Fruit fly (Drosophila melanogaster) whole organism, embryonic: Measurements from ENCODE around the gene CG32036.

Experiments
- ATbp ChIP-seq: fragments of 200-800 bp; sonication (Bioruptor generic); optimal IDR thresholded peaks from 2 replicates; lab custom pipeline; 2017; ENCODE audit warnings: missing biosample characterization, mild to moderate bottlenecking, missing genetic modification characterization, missing genetic modification reagents
- B-H2 ChIP-seq: fragments of 200-800 bp; sonication (Bioruptor generic); optimal IDR thresholded peaks from 2 replicates; lab custom pipeline; 2018; ENCODE audit warnings: missing biosample characterization, mild to moderate bottlenecking, missing genetic modification characterization
- CG10321 ChIP-seq: fragments of 200-800 bp; sonication (Bioruptor generic); IDR thresholded peaks from 2 replicates; pipeline ENCODE4 v1.3.6; 2022; ENCODE audit warnings: missing biosample characterization, missing genetic modification characterization
- CG10959 ChIP-seq: fragments of 200-800 bp; sonication (Bioruptor generic); IDR thresholded peaks from 2 replicates; pipeline ENCODE4 v1.3.6; 2022; ENCODE audit warnings: missing biosample characterization, missing genetic modification characterization
- CG11504 ChIP-seq: fragments of 200-800 bp; sonication (Bioruptor generic); optimal IDR thresholded peaks from 3 replicates; lab custom pipeline; 2019; ENCODE audit warnings: missing biosample characterization, mild to moderate bottlenecking, missing genetic modification characterization, moderate library complexity
- CG11723 ChIP-seq: fragments of 200-800 bp; sonication (Bioruptor generic); optimal IDR thresholded peaks from 2 replicates; lab custom pipeline; 2017; ENCODE audit warnings: missing biosample characterization, mild to moderate bottlenecking, missing genetic modification characterization
- CG12299 ChIP-seq: fragments of 200-800 bp; sonication (Bioruptor generic); optimal IDR thresholded peaks from 2 replicates; lab custom pipeline; 2018; ENCODE audit warnings: missing biosample characterization, mild to moderate bottlenecking, missing genetic modification characterization
- CG1233 ChIP-seq: fragments of 200-800 bp; sonication (Bioruptor generic); optimal IDR thresholded peaks from 4 replicates; lab custom pipeline; 2018; ENCODE audit warnings: missing biosample characterization, mild to moderate bottlenecking, missing genetic modification characterization
- CG13287 ChIP-seq: fragments of 200-800 bp; sonication (Bioruptor generic); IDR thresholded peaks from 2 replicates; pipeline ENCODE4 v1.3.6; 2022; ENCODE audit warnings: missing biosample characterization, missing genetic modification characterization; ENCODE audit not compliant: partially characterized antibody
- CG13296 ChIP-seq: fragments of 200-800 bp; sonication (Bioruptor generic); optimal IDR thresholded peaks from 3 replicates; lab custom pipeline; 2018; ENCODE audit warnings: missing biosample characterization, mild to moderate bottlenecking, missing genetic modification characterization
- CG13775 ChIP-seq: fragments of 200-800 bp; sonication (Bioruptor generic); optimal IDR thresholded peaks from 3 replicates; lab custom pipeline; 2017; ENCODE audit warnings: missing biosample characterization, mild to moderate bottlenecking, missing genetic modification characterization
- CG14710 ChIP-seq: fragments of 200-800 bp; sonication (Bioruptor generic); optimal IDR thresholded peaks from 3 replicates; lab custom pipeline; 2019; ENCODE audit warnings: missing biosample characterization, mild to moderate bottlenecking, missing genetic modification characterization, moderate library complexity
- CG16779 ChIP-seq: fragments of 200-800 bp; sonication (Bioruptor generic); IDR thresholded peaks from 2 replicates; pipeline ENCODE4 v1.3.6; 2022; ENCODE audit warnings: missing biosample characterization, missing genetic modification characterization
- CG16813 ChIP-seq: fragments of 200-800 bp; sonication (Bioruptor generic); IDR thresholded peaks from 3 replicates; pipeline ENCODE4 v1.3.6; 2022; ENCODE audit warnings: missing biosample characterization, missing genetic modification characterization; ENCODE audit not compliant: partially characterized antibody
- CG17829 ChIP-seq: fragments of 200-800 bp; optimal IDR thresholded peaks from 2 replicates; lab custom pipeline; 2019; ENCODE audit warnings: missing biosample characterization, mild to moderate bottlenecking, missing genetic modification characterization, moderate library complexity
- CG18011 ChIP-seq: fragments of 200-800 bp; sonication (Bioruptor generic); optimal IDR thresholded peaks from 2 replicates; lab custom pipeline; 2017; ENCODE audit warnings: missing biosample characterization, missing genetic modification characterization, mild to moderate bottlenecking, moderate library complexity, missing genotype
- CG2120 ChIP-seq: fragments of 200-800 bp; sonication (Bioruptor generic); optimal IDR thresholded peaks from 3 replicates; lab custom pipeline; 2016; ENCODE audit warnings: missing biosample characterization, missing genetic modification characterization
- CG2875 ChIP-seq: fragments of 200-800 bp; sonication (Bioruptor generic); optimal IDR thresholded peaks from 2 replicates; lab custom pipeline; 2017; ENCODE audit warnings: missing biosample characterization, mild to moderate bottlenecking, missing genetic modification characterization, missing genetic modification reagents
- CG34224 ChIP-seq: fragments of 200-800 bp; sonication (Bioruptor generic); IDR thresholded peaks from 3 replicates; pipeline ENCODE4 v1.3.6; 2022; ENCODE audit warnings: missing biosample characterization, missing genetic modification characterization; ENCODE audit not compliant: partially characterized antibody
- CG3838 ChIP-seq: fragments of 200-800 bp; sonication (Bioruptor generic); optimal IDR thresholded peaks from 3 replicates; lab custom pipeline; 2016; ENCODE audit warnings: missing biosample characterization, missing genetic modification characterization
- CG3995 ChIP-seq: fragments of 200-800 bp; sonication (Bioruptor generic); optimal IDR thresholded peaks from 3 replicates; lab custom pipeline; 2016; ENCODE audit warnings: missing biosample characterization, missing genetic modification characterization
- CG43689 ChIP-seq: fragments of 200-800 bp; sonication (Bioruptor generic); IDR thresholded peaks from 2 replicates; pipeline ENCODE4 v1.3.6; 2022; ENCODE audit warnings: missing biosample characterization, missing genetic modification characterization
- CG7928 ChIP-seq: fragments of 200-800 bp; sonication (Bioruptor generic); optimal IDR thresholded peaks from 2 replicates; lab custom pipeline; 2017; ENCODE audit warnings: missing biosample characterization, mild to moderate bottlenecking, missing genetic modification characterization
- CG7963 ChIP-seq: fragments of 200-800 bp; sonication (Bioruptor generic); IDR thresholded peaks from 3 replicates; pipeline ENCODE4 v1.3.6; 2022; ENCODE audit warnings: missing biosample characterization, missing genetic modification characterization; ENCODE audit not compliant: partially characterized antibody
- CG8290 ChIP-seq, 3 experiments: fragments of 200-800 bp; sonication (Bioruptor generic); optimal IDR thresholded peaks; 2 replicates each; lab custom pipeline; 2016 to 2019; ENCODE audit warnings: missing biosample characterization in 3 of 3, missing genetic modification characterization in 3 of 3, mild to moderate bottlenecking in 2 of 3, moderate library complexity in 1 of 3
- CG8924 ChIP-seq: fragments of 200-800 bp; optimal IDR thresholded peaks from 3 replicates; lab custom pipeline; 2019; ENCODE audit warnings: missing biosample characterization, mild to moderate bottlenecking, missing genetic modification characterization, moderate library complexity
- CG8944 ChIP-seq: fragments of 200-800 bp; sonication (Bioruptor generic); optimal IDR thresholded peaks from 3 replicates; lab custom pipeline; 2016; ENCODE audit warnings: missing biosample characterization, missing genetic modification characterization
- CrebB ChIP-seq: fragments of 200-800 bp; sonication (Bioruptor generic); optimal IDR thresholded peaks from 3 replicates; lab custom pipeline; 2018; ENCODE audit warnings: missing biosample characterization, mild to moderate bottlenecking, missing genetic modification characterization
- Dip2 ChIP-seq: fragments of 200-800 bp; sonication (Bioruptor generic); IDR thresholded peaks from 2 replicates; pipeline ENCODE4 v1.3.6; 2022; ENCODE audit warnings: missing biosample characterization, missing genetic modification characterization
- Elba2 ChIP-seq: fragments of 200-800 bp; sonication (Bioruptor generic); optimal IDR thresholded peaks from 3 replicates; lab custom pipeline; 2016; ENCODE audit warnings: missing biosample characterization, missing genetic modification characterization
- Ets97D ChIP-seq: fragments of 200-800 bp; sonication (Bioruptor generic); optimal IDR thresholded peaks from 3 replicates; lab custom pipeline; 2016; ENCODE audit warnings: missing biosample characterization, missing genetic modification characterization
- Med ChIP-seq: fragments of 200-800 bp; sonication (Bioruptor generic); peaks from one replicate; lab custom pipeline; 2016; ENCODE audit warnings: missing biosample characterization, missing genetic modification characterization, mild to moderate bottlenecking, inconsistent platforms, moderate library complexity
- Nf-YB ChIP-seq: fragments of 200-800 bp; sonication (Bioruptor generic); optimal IDR thresholded peaks from 3 replicates; lab custom pipeline; 2019; ENCODE audit warnings: missing biosample characterization, mild to moderate bottlenecking, missing genetic modification characterization, moderate library complexity
- Oaz ChIP-seq: fragments of 200-800 bp; sonication (Bioruptor generic); IDR thresholded peaks from 2 replicates; pipeline ENCODE4 v1.3.6; 2022; ENCODE audit warnings: missing biosample characterization, missing genetic modification characterization
- Ravus ChIP-seq: fragments of 200-800 bp; sonication (Bioruptor generic); IDR thresholded peaks from 2 replicates; pipeline ENCODE4 v1.3.6; 2022; ENCODE audit warnings: missing biosample characterization, missing genetic modification characterization
- Spps ChIP-seq: fragments of 200-800 bp; sonication (Bioruptor generic); optimal IDR thresholded peaks from 2 replicates; lab custom pipeline; 2018; ENCODE audit warnings: missing biosample characterization, mild to moderate bottlenecking, missing genetic modification characterization
- Taf1 ChIP-seq: fragments of 200-800 bp; sonication (Bioruptor generic); IDR thresholded peaks from 2 replicates; pipeline ENCODE4 v1.3.6; 2022; ENCODE audit warnings: missing biosample characterization, missing genetic modification characterization
- Tbp ChIP-seq: fragments of >200 bp; optimal IDR thresholded peaks from 2 replicates; lab custom pipeline; 2018; ENCODE audit warnings: missing biosample characterization, missing genetic modification characterization
- YL-1 ChIP-seq: fragments of 200-800 bp; sonication (Bioruptor generic); optimal IDR thresholded peaks from 3 replicates; lab custom pipeline; 2017; ENCODE audit warnings: missing biosample characterization, mild to moderate bottlenecking, missing genetic modification characterization
- abd-A ChIP-seq: fragments of 200-800 bp; sonication (Bioruptor generic); optimal IDR thresholded peaks from 3 replicates; lab custom pipeline; 2019; ENCODE audit warnings: missing biosample characterization, mild to moderate bottlenecking, missing genetic modification characterization, moderate library complexity
- ato ChIP-seq: fragments of 200-800 bp; sonication (Bioruptor generic); IDR thresholded peaks from 2 replicates; pipeline ENCODE4 v1.3.6; 2022; ENCODE audit warnings: missing biosample characterization, missing genetic modification characterization; ENCODE audit not compliant: partially characterized antibody
- cas ChIP-seq: fragments of 200-800 bp; sonication (Bioruptor generic); IDR thresholded peaks from 2 replicates; pipeline ENCODE4 v1.3.6; 2022; ENCODE audit warnings: missing biosample characterization, missing genetic modification characterization
- emc ChIP-seq: fragments of 200-800 bp; sonication (Bioruptor generic); optimal IDR thresholded peaks from 2 replicates; lab custom pipeline; 2016; ENCODE audit warnings: missing biosample characterization, missing genetic modification characterization
- esg ChIP-seq: fragments of 200-800 bp; sonication (Bioruptor generic); conservative IDR thresholded peaks from 2 replicates; pipeline ENCODE4 v1.3.6; 2022; ENCODE audit warnings: missing biosample characterization, missing genetic modification characterization
- hkb ChIP-seq, 2 experiments: fragments of 200-800 bp in 1 of 2; fragments of >200 bp in 1 of 2; sonication (Bioruptor generic) in 1 of 2; IDR thresholded peaks in 1 of 2; optimal IDR thresholded peaks in 1 of 2; 2 replicates each; pipeline versions ENCODE4 v1.3.6 to Lab custom; 2017 to 2022; ENCODE audit warnings: missing biosample characterization in 1 of 2, missing genetic modification characterization in 1 of 2
- kah ChIP-seq: fragments of 200-800 bp; sonication (Bioruptor generic); optimal IDR thresholded peaks from 2 replicates; lab custom pipeline; 2018; ENCODE audit warnings: missing biosample characterization, mild to moderate bottlenecking, missing genetic modification characterization
- nerfin-2 ChIP-seq: fragments of 200-800 bp; sonication (Bioruptor generic); IDR thresholded peaks from 2 replicates; pipeline ENCODE4 v1.3.6; 2022; ENCODE audit warnings: missing biosample characterization, missing genetic modification characterization; ENCODE audit not compliant: partially characterized antibody
- ro ChIP-seq: fragments of 200-800 bp; sonication (Bioruptor generic); IDR thresholded peaks from 2 replicates; pipeline ENCODE4 v1.3.6; 2022; ENCODE audit warnings: missing biosample characterization, missing genetic modification characterization
- tio ChIP-seq: fragments of 200-800 bp; sonication (Bioruptor generic); optimal IDR thresholded peaks from 2 replicates; lab custom pipeline; 2017; ENCODE audit warnings: missing biosample characterization, missing genetic modification characterization, inconsistent platforms

The CG32036 gene

DNA sequence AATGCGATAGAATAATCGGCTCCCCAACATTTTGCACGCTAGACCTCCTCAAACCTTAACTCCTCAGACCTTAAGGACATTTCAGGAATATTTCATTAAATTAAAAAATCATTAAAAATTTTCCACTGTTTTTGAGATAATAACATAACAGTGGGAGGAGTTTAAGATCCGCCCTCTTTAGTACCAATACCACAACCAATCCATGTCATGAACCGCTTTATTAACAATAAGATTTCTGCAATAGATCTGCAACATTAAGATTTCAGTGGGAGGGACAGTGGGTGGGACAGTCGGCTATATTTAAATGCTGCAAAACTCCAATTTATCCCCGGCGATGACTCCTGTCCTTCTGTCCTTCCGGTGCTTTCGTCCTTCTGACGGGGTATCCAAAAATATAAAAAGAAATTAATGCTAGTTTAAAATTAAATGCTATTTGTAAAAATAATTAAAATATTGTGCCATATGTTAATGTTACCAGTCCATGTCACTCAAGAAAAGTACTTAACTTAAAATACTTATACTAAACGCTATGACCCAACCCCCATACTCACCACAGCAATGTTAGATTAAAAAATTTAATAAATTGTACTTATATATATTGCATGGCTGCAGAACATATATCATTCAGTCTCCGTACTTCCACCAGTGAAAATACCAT, 46.3 kb downstream of the CG32036 start, which contains the start of gene Srg3 (continued):
- TF ChIP-seq kah (no peak), CG2875 (GFP tag; lab: Kevin White, UChicago) (no peak), ro (GFP tag; lab: Robert Waterston, UW) (no peak), cas (GFP tag; lab: Robert Waterston, UW) (no peak), CG8924 (no peak), esg (peak; percentile 11; the same call in 1 of the 2 replicates), CG8944 (GFP tag; lab: Kevin White, UChicago) (no peak), emc (GFP tag; lab: Kevin White, UChicago) (no peak), CG12299 (tag; lab: Kevin White, UChicago) (no peak), CG8290 (GFP tag; optimal IDR thresholded peaks at IDR 0.05; lab: Kevin White, UChicago) (no peak), CG8290 (tag; optimal IDR thresholded peaks at IDR 0.05; lab: Kevin White, UChicago) (peak in 1 of 2 experiments; percentile 43), CG17829 (tag; lab: Kevin White, UChicago) (no peak), Nf-YB (GFP tag; lab: Kevin White, UChicago) (no peak), abd-A (tag; lab: Kevin White, UChicago) (no peak), CG7963 (GFP tag; lab: Robert Waterston, UW) (no peak), Elba2 (GFP tag; lab: Kevin White, UChicago) (peak; percentile 86), Med (GFP tag; lab: Kevin White, UChicago) (peak; percentile 43), CrebB (no peak), CG34224 (GFP tag; lab: Robert Waterston, UW) (no peak), Spps (tag; lab: Kevin White, UChicago) (no peak), CG1233 (GFP tag; lab: Kevin White, UChicago) (no peak), Tbp (GFP tag; lab: Kevin White, UChicago) (no peak), CG2120 (GFP tag; lab: Kevin White, UChicago) (no peak), Ets97D (no peak), CG10321 (GFP tag; lab: Robert Waterston, UW) (no peak), B-H2 (no peak), CG11723 (no peak), Oaz (GFP tag; lab: Robert Waterston, UW) (0 out of 2 replicates have a peak, but pooled peaks have one; percentile 12), CG11504 (peak; percentile 6), CG7928 (GFP tag; lab: Kevin White, UChicago) (no peak), nerfin-2 (GFP tag; lab: Robert Waterston, UW) (no peak), ato (GFP tag; lab: Robert Waterston, UW) (no peak), tio (no peak), Dip2 (GFP tag; lab: Robert Waterston, UW) (no peak), Ravus (GFP tag; lab: Robert Waterston, UW) (no peak), CG14710 (tag; lab: Kevin White, UChicago) (no peak), YL-1 (GFP tag; lab: Kevin White, UChicago) (no peak), CG3995 (GFP tag; lab: Kevin White, UChicago) (no peak), CG13287 (GFP tag; lab: Robert Waterston, UW) (no peak), CG43689 (no peak), CG3838 (no peak), CG13775 (no peak), Taf1 (GFP tag; lab: Robert Waterston, UW) (no peak), CG16813 (GFP tag; lab: Robert Waterston, UW) (no peak), CG13296 (no peak), CG16779 (no peak), CG18011 (GFP tag; lab: Kevin White, UChicago) (peak; percentile 13), ATbp (no peak), hkb (optimal IDR thresholded peaks at IDR 0.05; lab: Kevin White, UChicago) (peak; percentile 53), hkb (GFP tag; IDR thresholded peaks at IDR 0.05; lab: Robert Waterston, UW) (0 out of 2 replicates have a peak, but pooled peaks have one; percentile 6), CG10959 (GFP tag; lab: Robert Waterston, UW) (no peak)
